Worm (Caenorhabditis elegans) whole organism, L2 larva: Measurements from ENCODE around the gene imph-1.

Source experiments
- C34F6.9 ChIP-seq: fragments of 150-350 bp; optimal IDR thresholded peaks from 2 replicates; lab custom pipeline; 2014; ENCODE audit warnings: missing biosample characterization, missing genetic modification characterization
- F13H6.1 ChIP-seq: sonication (generic microtip); optimal IDR thresholded peaks from 2 replicates; lab custom pipeline; 2016; ENCODE audit warnings: missing genetic modification characterization, missing compliant biosample characterization
- R02D3.7 ChIP-seq: fragments of 150-350 bp; optimal IDR thresholded peaks from 2 replicates; lab custom pipeline; 2014; ENCODE audit warnings: missing biosample characterization, missing genetic modification characterization
- Y55F3AM.14 ChIP-seq: fragments of 200-800 bp; sonication (Bioruptor generic); optimal IDR thresholded peaks from 2 replicates; lab custom pipeline; 2018; ENCODE audit warnings: mild to moderate bottlenecking, missing genetic modification characterization, missing compliant biosample characterization
- ZK546.5 ChIP-seq: sonication (generic microtip); optimal IDR thresholded peaks from 2 replicates; lab custom pipeline; 2017; ENCODE audit warnings: missing biosample characterization, missing genetic modification characterization
- alr-1 ChIP-seq: fragments of 150-350 bp; optimal IDR thresholded peaks from 2 replicates; lab custom pipeline; 2014; ENCODE audit warnings: missing biosample characterization, missing genetic modification characterization
- aly-2 ChIP-seq: fragments of 150-350 bp; optimal IDR thresholded peaks from 2 replicates; lab custom pipeline; 2014; ENCODE audit warnings: missing biosample characterization, missing genetic modification characterization
- ama-1 ChIP-seq: fragments of 150-350 bp; optimal IDR thresholded peaks from 2 replicates; lab custom pipeline; 2018; ENCODE audit warnings: inconsistent platforms
- blmp-1 ChIP-seq: sonication (generic microtip); optimal IDR thresholded peaks from 2 replicates; lab custom pipeline; 2017; ENCODE audit warnings: missing genetic modification characterization, mild to moderate bottlenecking, missing compliant biosample characterization, antibody characterized with exemption, moderate library complexity; ENCODE audit not compliant: insufficient read depth
- ceh-16 ChIP-seq: fragments of 150-350 bp; optimal IDR thresholded peaks from 2 replicates; lab custom pipeline; 2014; ENCODE audit warnings: missing biosample characterization, missing genetic modification characterization
- ceh-82 ChIP-seq: fragments of 150-350 bp; optimal IDR thresholded peaks from 2 replicates; lab custom pipeline; 2014; ENCODE audit warnings: missing biosample characterization, missing genetic modification characterization
- crh-2 ChIP-seq: sonication (generic microtip); optimal IDR thresholded peaks from 2 replicates; lab custom pipeline; 2017; ENCODE audit warnings: missing biosample characterization, missing genetic modification characterization
- egl-27 ChIP-seq: sonication (generic microtip); optimal IDR thresholded peaks from 3 replicates; lab custom pipeline; 2017; ENCODE audit warnings: missing biosample characterization, missing genetic modification reagents, missing genetic modification characterization
- elt-1 ChIP-seq: fragments of 150-350 bp; optimal IDR thresholded peaks from 2 replicates; lab custom pipeline; 2014; ENCODE audit warnings: missing biosample characterization, missing genetic modification characterization
- elt-3 ChIP-seq: sonication (generic microtip); optimal IDR thresholded peaks from 2 replicates; lab custom pipeline; 2017; ENCODE audit warnings: missing biosample characterization, missing genetic modification characterization
- fos-1 ChIP-seq: fragments of 150-350 bp; optimal IDR thresholded peaks from 2 replicates; lab custom pipeline; 2014; ENCODE audit warnings: missing biosample characterization, missing genetic modification characterization
- gmeb-1 ChIP-seq: fragments of 150-350 bp; optimal IDR thresholded peaks from 2 replicates; lab custom pipeline; 2014; ENCODE audit warnings: missing biosample characterization, missing genetic modification characterization
- lin-11 ChIP-seq: fragments of 150-350 bp; sonication (generic microtip); optimal IDR thresholded peaks from 2 replicates; lab custom pipeline; 2014; ENCODE audit warnings: missing biosample characterization, missing genetic modification characterization, inconsistent platforms, mixed read lengths
- lin-13 ChIP-seq: fragments of 150-350 bp; optimal IDR thresholded peaks from 2 replicates; lab custom pipeline; 2014; ENCODE audit warnings: missing biosample characterization, missing genetic modification reagents, missing genetic modification characterization
- lin-39 ChIP-seq: fragments of 150-350 bp; optimal IDR thresholded peaks from 2 replicates; lab custom pipeline; 2014; ENCODE audit warnings: missing biosample characterization, missing genetic modification reagents, missing genetic modification characterization
- lsy-2 ChIP-seq, 2 experiments: fragments of 150-350 bp in 1 of 2; sonication (generic microtip) in 1 of 2; optimal IDR thresholded peaks; 2 replicates each; lab custom pipeline; 2014 to 2017; ENCODE audit warnings: missing biosample characterization in 2 of 2, missing genetic modification characterization in 2 of 2
- mab-5 ChIP-seq: fragments of 150-350 bp; optimal IDR thresholded peaks from 2 replicates; lab custom pipeline; 2014; ENCODE audit warnings: missing biosample characterization, missing genetic modification characterization
- mbf-1 ChIP-seq: sonication (generic microtip); optimal IDR thresholded peaks from 2 replicates; lab custom pipeline; 2017; ENCODE audit warnings: missing biosample characterization, missing genetic modification characterization
- mdl-1 ChIP-seq, 2 experiments: fragments of 150-350 bp in 1 of 2; sonication (generic microtip) in 1 of 2; optimal IDR thresholded peaks; 2 replicates each; lab custom pipeline; 2017; ENCODE audit warnings: missing biosample characterization in 2 of 2, missing genetic modification characterization in 2 of 2
- nhr-10 ChIP-seq: sonication (generic microtip); optimal IDR thresholded peaks from 2 replicates; lab custom pipeline; 2017; ENCODE audit warnings: missing biosample characterization, missing genetic modification characterization
- nhr-11 ChIP-seq: fragments of 150-350 bp; optimal IDR thresholded peaks from 2 replicates; lab custom pipeline; 2014; ENCODE audit warnings: missing biosample characterization, missing genetic modification characterization
- nhr-129 ChIP-seq: fragments of 150-350 bp; optimal IDR thresholded peaks from 2 replicates; lab custom pipeline; 2014; ENCODE audit warnings: missing biosample characterization, missing genetic modification characterization
- nhr-23 ChIP-seq: fragments of 150-350 bp; optimal IDR thresholded peaks from 2 replicates; lab custom pipeline; 2014; ENCODE audit warnings: missing biosample characterization, missing genetic modification reagents, missing genetic modification characterization
- nhr-25 ChIP-seq: fragments of 150-350 bp; sonication (generic microtip); optimal IDR thresholded peaks from 3 replicates; lab custom pipeline; 2014; ENCODE audit warnings: missing biosample characterization, missing genetic modification characterization
- nhr-77 ChIP-seq: fragments of 150-350 bp; optimal IDR thresholded peaks from 2 replicates; lab custom pipeline; 2014; ENCODE audit warnings: missing biosample characterization, missing genetic modification characterization
- peb-1 ChIP-seq: fragments of 150-350 bp; optimal IDR thresholded peaks from 2 replicates; lab custom pipeline; 2014; ENCODE audit warnings: missing biosample characterization, missing genetic modification characterization
- sem-4 ChIP-seq: fragments of 150-350 bp; optimal IDR thresholded peaks from 2 replicates; lab custom pipeline; 2014; ENCODE audit warnings: missing biosample characterization, missing genetic modification reagents, missing genetic modification characterization
- skn-1 ChIP-seq: sonication (generic microtip); optimal IDR thresholded peaks from 2 replicates; lab custom pipeline; 2017; ENCODE audit warnings: missing biosample characterization, missing genetic modification characterization
- sma-3 ChIP-seq: sonication (generic microtip); optimal IDR thresholded peaks from 2 replicates; lab custom pipeline; 2016; ENCODE audit warnings: missing genetic modification reagents, missing genetic modification characterization, missing compliant biosample characterization
- sma-9 ChIP-seq, 2 experiments: fragments of 150-350 bp in 1 of 2; sonication (generic microtip) in 1 of 2; optimal IDR thresholded peaks; 2 replicates each; lab custom pipeline; 2014 to 2016; ENCODE audit warnings: missing genetic modification characterization in 2 of 2, mild to moderate bottlenecking in 1 of 2, missing biosample characterization in 1 of 2, missing compliant biosample characterization in 1 of 2, missing genetic modification reagents in 1 of 2, moderate library complexity in 1 of 2
- snpc-4 ChIP-seq: fragments of 150-350 bp; optimal IDR thresholded peaks from 2 replicates; lab custom pipeline; 2014; ENCODE audit warnings: missing biosample characterization, missing genetic modification characterization
- unc-39 ChIP-seq: fragments of 150-350 bp; optimal IDR thresholded peaks from 2 replicates; lab custom pipeline; 2014; ENCODE audit warnings: missing biosample characterization, missing genetic modification characterization
- unc-55 ChIP-seq: fragments of 150-350 bp; sonication (generic microtip); optimal IDR thresholded peaks from 3 replicates; lab custom pipeline; 2014; ENCODE audit warnings: missing biosample characterization, missing genetic modification reagents, missing genetic modification characterization
- unc-62 ChIP-seq: fragments of 150-350 bp; optimal IDR thresholded peaks from 2 replicates; lab custom pipeline; 2014; ENCODE audit warnings: missing biosample characterization, missing genetic modification reagents, missing genetic modification characterization
- zag-1 ChIP-seq: fragments of 150-350 bp; optimal IDR thresholded peaks from 2 replicates; lab custom pipeline; 2014; ENCODE audit warnings: missing biosample characterization, missing genetic modification characterization
- ztf-1 ChIP-seq: fragments of 200-800 bp; sonication (Bioruptor generic); conservative IDR thresholded peaks from 2 replicates; pipeline ENCODE4 v1.3.6; 2022; ENCODE audit warnings: missing genetic modification characterization, missing compliant biosample characterization
- ztf-11 ChIP-seq: sonication (generic microtip); optimal IDR thresholded peaks from 2 replicates; lab custom pipeline; 2017; ENCODE audit warnings: missing biosample characterization, missing genetic modification characterization
- ztf-4 ChIP-seq: fragments of 150-350 bp; optimal IDR thresholded peaks from 2 replicates; lab custom pipeline; 2014; ENCODE audit warnings: missing biosample characterization, missing genetic modification characterization

Gene imph-1

DNA sequence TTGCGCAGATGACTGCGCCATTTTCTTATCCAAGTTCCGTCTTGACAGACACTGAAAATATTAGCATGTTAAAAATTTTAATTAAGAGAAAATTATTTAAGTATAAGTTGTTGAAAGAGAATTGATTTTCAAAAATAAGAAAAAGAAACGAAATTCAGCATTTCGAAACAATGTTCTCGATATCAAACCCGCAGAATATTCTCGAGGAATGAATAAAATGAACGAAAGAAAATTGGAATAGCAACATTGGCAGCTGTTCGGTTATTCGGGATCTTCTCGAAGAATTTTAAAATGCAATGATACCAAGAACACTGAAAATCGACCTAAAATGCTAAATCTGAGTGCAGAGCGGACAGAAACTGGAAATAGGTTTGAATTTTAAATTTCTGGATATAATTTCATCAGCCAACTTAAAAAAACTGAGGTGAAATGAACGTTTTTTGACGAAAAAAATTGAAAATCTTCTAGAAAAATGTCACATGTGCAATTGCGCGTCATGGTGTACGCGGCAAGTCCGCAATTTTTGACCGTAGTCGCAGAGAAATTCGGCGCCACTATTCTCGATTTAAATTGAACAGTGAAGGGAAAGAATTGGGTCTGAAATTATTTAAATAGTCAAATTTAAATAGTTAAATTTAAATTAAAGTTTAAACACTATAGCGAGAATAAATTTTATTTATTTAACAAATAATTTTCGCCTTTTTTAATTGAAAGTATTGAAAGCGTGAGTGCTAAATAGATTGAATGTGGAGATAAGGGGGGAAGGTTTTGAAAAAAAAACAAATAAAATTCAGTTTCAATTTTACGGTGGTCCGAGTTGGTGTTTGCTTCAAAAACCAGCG is 45.1 kb upstream of the imph-1 start, which contains the start of the genes cct-5 and F25F2.1:
Gene cct-5 (minus strand): TSS at position 51 of the 842 bp plus-strand sequence.
Gene F25F2.1 (plus strand): TSS at position 792 of the 842 bp plus-strand sequence.
- peak; percentile 23 for TF ChIP-seq snpc-4
- no peak for TF ChIP-seq elt-3 (tag; lab: Kevin White, UChicago)
- TF ChIP-seq Y55F3AM.14 = no peak
- TF ChIP-seq unc-55 (GFP tag; lab: Kevin White, UChicago) = peak; percentile 76
- no peak for TF ChIP-seq alr-1 (tag; lab: Kevin White, UChicago)
- peak; percentile 71 for TF ChIP-seq crh-2
- no peak for TF ChIP-seq ztf-11
- peak; percentile 61 to 95 for TF ChIP-seq lsy-2 (tag; optimal IDR thresholded peaks at IDR 0.05; lab: Kevin White, UChicago)
- TF ChIP-seq gmeb-1 (tag; lab: Kevin White, UChicago) = peak; percentile 76
- TF ChIP-seq nhr-23 (tag; lab: Kevin White, UChicago) = no peak
- TF ChIP-seq skn-1 (tag; lab: Kevin White, UChicago) = no peak
- TF ChIP-seq elt-1 (tag; lab: Kevin White, UChicago) = no peak
- peak; percentile 76 for TF ChIP-seq C34F6.9 (tag; lab: Kevin White, UChicago)
- TF ChIP-seq mbf-1 (tag; lab: Kevin White, UChicago) = no peak
- TF ChIP-seq sma-3 (GFP tag; lab: Kevin White, UChicago) = peak; percentile 36
- TF ChIP-seq F13H6.1 (tag; lab: Kevin White, UChicago) = peak; percentile 19
- TF ChIP-seq sma-9 (GFP tag; optimal IDR thresholded peaks at IDR 0.05; lab: Kevin White, UChicago) = peak; percentile 49
- no peak for TF ChIP-seq sma-9 (tag; optimal IDR thresholded peaks at IDR 0.05; lab: Kevin White, UChicago)
- TF ChIP-seq nhr-25 (tag; lab: Kevin White, UChicago) = no peak
- no peak for TF ChIP-seq aly-2 (tag; lab: Kevin White, UChicago)
- TF ChIP-seq ceh-82 (tag; lab: Kevin White, UChicago) = no peak
- peak; percentile 23 for TF ChIP-seq fos-1
- peak; percentile 51 for TF ChIP-seq lin-13
- TF ChIP-seq ama-1 (lab: Kevin White, UChicago) = peak; percentile 37
- TF ChIP-seq blmp-1 = no peak
- TF ChIP-seq nhr-77 (tag; lab: Kevin White, UChicago) = no peak
- TF ChIP-seq unc-62 (GFP tag; lab: Kevin White, UChicago) = no peak
- no peak for TF ChIP-seq ztf-1 (GFP tag; lab: Robert Waterston, UW)
- TF ChIP-seq sem-4 = no peak
- TF ChIP-seq ztf-4 (tag; lab: Kevin White, UChicago) = no peak
- TF ChIP-seq mdl-1 (tag; optimal IDR thresholded peaks at IDR 0.05; lab: Kevin White, UChicago) = no peak
- TF ChIP-seq lin-11 = no peak
- TF ChIP-seq egl-27 = no peak
- no peak for TF ChIP-seq nhr-10 (tag; lab: Kevin White, UChicago)
- TF ChIP-seq nhr-129 (tag; lab: Kevin White, UChicago) = peak; percentile 57
- TF ChIP-seq unc-39 (tag; lab: Kevin White, UChicago) = no peak

DNA sequence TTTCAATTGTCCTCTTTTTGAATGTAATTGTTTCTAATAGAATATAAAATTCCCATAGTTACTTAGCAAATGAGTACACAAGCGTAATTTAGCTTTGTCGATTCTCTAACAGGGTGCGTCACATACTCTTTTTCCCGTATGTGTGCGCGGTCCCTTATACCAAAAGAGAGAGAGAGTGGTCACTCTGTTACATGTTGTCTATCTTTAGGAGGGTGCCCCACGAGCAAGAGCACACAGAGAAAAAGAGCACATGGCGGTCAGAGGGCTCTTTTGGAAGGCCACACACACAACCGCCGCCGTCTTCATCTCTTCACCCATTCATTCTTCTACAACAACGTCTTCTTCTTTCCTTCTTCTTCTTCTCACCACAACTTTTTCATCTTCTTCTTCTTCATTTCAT is 39.5 kb upstream of the imph-1 start:
- TF ChIP-seq Y55F3AM.14 (no peak), nhr-10 (tag; lab: Kevin White, UChicago) (no peak), unc-62 (GFP tag; lab: Kevin White, UChicago) (no peak), mbf-1 (tag; lab: Kevin White, UChicago) (no peak), lin-13 (no peak), zag-1 (tag; lab: Kevin White, UChicago) (no peak), lin-39 (tag; lab: Kevin White, UChicago) (no peak), ama-1 (lab: Kevin White, UChicago) (no peak), blmp-1 (no peak), sma-9 (GFP tag; optimal IDR thresholded peaks at IDR 0.05; lab: Kevin White, UChicago) (no peak), sma-9 (tag; optimal IDR thresholded peaks at IDR 0.05; lab: Kevin White, UChicago) (no peak), ceh-82 (tag; lab: Kevin White, UChicago) (no peak), mdl-1 (tag; optimal IDR thresholded peaks at IDR 0.05; lab: Kevin White, UChicago) (peak in 1 of 2 experiments; percentile 4), ztf-4 (tag; lab: Kevin White, UChicago) (no peak), sma-3 (GFP tag; lab: Kevin White, UChicago) (no peak), crh-2 (no peak), nhr-25 (tag; lab: Kevin White, UChicago) (no peak), unc-39 (tag; lab: Kevin White, UChicago) (no peak), nhr-129 (tag; lab: Kevin White, UChicago) (peak; percentile 48), lsy-2 (tag; optimal IDR thresholded peaks at IDR 0.05; lab: Kevin White, UChicago) (peak in 1 of 2 experiments; percentile 18), C34F6.9 (tag; lab: Kevin White, UChicago) (peak; percentile 33), unc-55 (GFP tag; lab: Kevin White, UChicago) (peak; percentile 31), nhr-11 (tag; lab: Kevin White, UChicago) (no peak), egl-27 (no peak), gmeb-1 (tag; lab: Kevin White, UChicago) (no peak), F13H6.1 (tag; lab: Kevin White, UChicago) (peak; percentile 71), mab-5 (tag; lab: Kevin White, UChicago) (no peak), R02D3.7 (tag; lab: Kevin White, UChicago) (no peak), elt-3 (tag; lab: Kevin White, UChicago) (no peak), lin-11 (no peak), elt-1 (tag; lab: Kevin White, UChicago) (no peak), ceh-16 (tag; lab: Kevin White, UChicago) (no peak), nhr-77 (tag; lab: Kevin White, UChicago) (no peak), ztf-1 (GFP tag; lab: Robert Waterston, UW) (no peak), peb-1 (tag; lab: Kevin White, UChicago) (no peak), ZK546.5 (tag; lab: Kevin White, UChicago) (no peak)
- TF ChIP-seq, all 48 proteins: peak for 6
